Fruit fly (Drosophila melanogaster) whole organism, wandering third instar larva: ENCODE measurements around the gene CG13481.

Experiments
- Hr78 ChIP-seq: fragments of >200 bp; optimal IDR thresholded peaks from 2 replicates; lab custom pipeline; 2017; ENCODE audit warnings: missing biosample characterization, missing genetic modification characterization
- Jra ChIP-seq: sonication (Bioruptor generic); optimal IDR thresholded peaks from 2 replicates; lab custom pipeline; 2016; ENCODE audit warnings: missing biosample characterization, missing genetic modification characterization
- Rel ChIP-seq, 2 experiments: fragments of 200-800 bp; sonication (Bioruptor generic) in 1 of 2; optimal IDR thresholded peaks; 2 replicates in 1 of 2; 3 replicates in 1 of 2; lab custom pipeline; 2016 to 2019; ENCODE audit warnings: mild to moderate bottlenecking in 2 of 2, missing biosample characterization in 2 of 2, missing genetic modification characterization in 2 of 2, moderate library complexity in 1 of 2
- dsf ChIP-seq: sonication (Bioruptor generic); optimal IDR thresholded peaks from 2 replicates; lab custom pipeline; 2016; ENCODE audit warnings: missing biosample characterization, missing genetic modification characterization, borderline replicate concordance
- pan ChIP-seq: fragments of >200 bp; optimal IDR thresholded peaks from 2 replicates; lab custom pipeline; 2017

DNA sequence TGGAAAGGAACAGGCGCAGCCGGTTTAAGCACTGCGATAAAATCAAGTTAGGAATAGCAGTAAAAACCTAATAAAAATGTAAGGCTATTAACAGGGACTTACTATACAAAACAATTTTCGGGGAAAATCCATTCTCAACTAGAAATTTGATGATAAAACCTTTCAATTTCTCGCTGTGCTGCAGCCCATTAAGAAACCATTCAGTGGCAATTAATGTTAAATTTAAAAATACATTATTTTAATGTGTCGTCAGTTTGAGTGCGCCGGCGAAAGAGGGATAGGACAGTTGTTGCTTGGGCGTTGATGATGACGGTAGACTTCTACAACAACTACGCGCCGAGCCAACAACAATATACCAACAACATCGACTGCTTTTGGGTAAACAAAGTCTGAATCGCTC, 50.3 kb downstream of the CG13481 start:
- TF ChIP-seq Jra (GFP tag; lab: Kevin White, UChicago) (no peak), pan (lab: Kevin White, UChicago) (no peak), dsf (GFP tag; lab: Kevin White, UChicago) (no peak), Hr78 (GFP tag; lab: Kevin White, UChicago) (no peak), Rel (GFP tag; optimal IDR thresholded peaks at IDR 0.05; lab: Kevin White, UChicago) (no peak), Rel (tag; optimal IDR thresholded peaks at IDR 0.05; lab: Kevin White, UChicago) (no peak)
